Worm (Caenorhabditis elegans) whole organism, early embryonic: Measurements from ENCODE around the gene unc-36.

Experiments used
- flt-1 ChIP-seq: fragments of 200-800 bp; sonication (Bioruptor generic); IDR thresholded peaks from 2 replicates; pipeline ENCODE4 v1.3.6; 2022; ENCODE audit warnings: missing genetic modification characterization, missing compliant biosample characterization
- tra-4 ChIP-seq: sonication (generic microtip); optimal IDR thresholded peaks from 2 replicates; lab custom pipeline; 2017; ENCODE audit warnings: missing genetic modification characterization, missing compliant biosample characterization

DNA sequence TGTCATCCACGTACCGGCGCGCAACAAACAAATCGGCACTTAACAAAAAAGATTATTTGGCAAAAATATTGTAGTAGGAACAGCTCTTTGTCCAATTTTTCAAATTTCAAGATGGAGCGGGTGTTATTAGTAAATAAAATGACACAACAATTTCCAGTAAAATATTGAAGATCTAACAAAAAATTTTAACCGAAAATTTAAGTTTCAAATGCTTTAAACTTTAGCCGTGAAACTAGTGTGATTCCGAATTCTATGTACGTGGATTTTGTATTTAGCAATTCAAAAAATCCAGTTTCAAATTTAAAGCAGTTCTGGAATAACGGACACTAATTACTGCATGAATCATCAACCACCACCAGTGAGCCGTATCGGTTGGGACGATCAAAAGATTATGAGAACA, 1.7 kb upstream of the unc-36 start, which contains the start of gene snb-5:
- no peak for TF ChIP-seq tra-4
- TF ChIP-seq flt-1, result no peak
